Fruit fly (Drosophila melanogaster) whole organism, embryonic: ENCODE results near the gene CG32440.

Experiments used
- Abd-B ChIP-seq: fragments of 200-800 bp; sonication (Bioruptor generic); optimal IDR thresholded peaks from 2 replicates; lab custom pipeline; 2018; ENCODE audit warnings: missing biosample characterization, mild to moderate bottlenecking, missing genetic modification characterization, moderate library complexity
- B-H2 ChIP-seq: fragments of 200-800 bp; sonication (Bioruptor generic); optimal IDR thresholded peaks from 2 replicates; lab custom pipeline; 2018; ENCODE audit warnings: missing biosample characterization, mild to moderate bottlenecking, missing genetic modification characterization
- CG13424 ChIP-seq: fragments of 200-800 bp; sonication (Bioruptor generic); optimal IDR thresholded peaks from 2 replicates; lab custom pipeline; 2019; ENCODE audit warnings: missing biosample characterization, mild to moderate bottlenecking, missing genetic modification characterization, moderate library complexity
- CG13894 ChIP-seq: fragments of 200-800 bp; sonication (Bioruptor generic); optimal IDR thresholded peaks from 3 replicates; lab custom pipeline; 2018; ENCODE audit warnings: missing biosample characterization, mild to moderate bottlenecking, missing genetic modification characterization, moderate library complexity
- CG14050 ChIP-seq: fragments of 200-800 bp; sonication (Bioruptor generic); IDR thresholded peaks from 3 replicates; pipeline ENCODE4 v1.3.6; 2022; ENCODE audit warnings: missing biosample characterization, missing genetic modification characterization
- CG17359 ChIP-seq: fragments of 200-800 bp; sonication (Bioruptor generic); optimal IDR thresholded peaks from 3 replicates; lab custom pipeline; 2018; ENCODE audit warnings: missing biosample characterization, mild to moderate bottlenecking, missing genetic modification characterization, moderate library complexity
- CG18619 ChIP-seq: fragments of 200-800 bp; sonication (Bioruptor generic); optimal IDR thresholded peaks from 3 replicates; lab custom pipeline; 2017; ENCODE audit warnings: missing biosample characterization, mild to moderate bottlenecking, missing genetic modification characterization
- CG2116 ChIP-seq: fragments of 200-800 bp; sonication (Bioruptor generic); optimal IDR thresholded peaks from 3 replicates; lab custom pipeline; 2018; ENCODE audit warnings: missing biosample characterization, mild to moderate bottlenecking, missing genetic modification characterization
- CG2129 ChIP-seq: fragments of 200-800 bp; sonication (Bioruptor generic); IDR thresholded peaks from 2 replicates; pipeline ENCODE4 v1.3.6; 2022; ENCODE audit warnings: missing biosample characterization, missing genetic modification characterization; ENCODE audit not compliant: partially characterized antibody
- CG33213 ChIP-seq: fragments of 200-800 bp; sonication (Bioruptor generic); optimal IDR thresholded peaks from 3 replicates; lab custom pipeline; 2016; ENCODE audit warnings: missing biosample characterization, missing genetic modification characterization
- CG3847 ChIP-seq: fragments of 200-800 bp; sonication (Bioruptor generic); IDR thresholded peaks from 2 replicates; pipeline ENCODE4 v1.3.6; 2022; ENCODE audit warnings: missing biosample characterization, missing genetic modification characterization
- CG42726 ChIP-seq: fragments of 200-800 bp; sonication (Bioruptor generic); IDR thresholded peaks from 2 replicates; pipeline ENCODE4 v1.3.6; 2022; ENCODE audit warnings: missing biosample characterization, missing genetic modification characterization; ENCODE audit not compliant: partially characterized antibody
- CG4854 ChIP-seq: fragments of 200-800 bp; sonication (Bioruptor generic); optimal IDR thresholded peaks from 2 replicates; lab custom pipeline; 2016; ENCODE audit warnings: missing biosample characterization, missing genetic modification characterization, inconsistent platforms
- CG7839 ChIP-seq: fragments of 200-800 bp; sonication (Bioruptor generic); optimal IDR thresholded peaks from 3 replicates; lab custom pipeline; 2018; ENCODE audit warnings: missing biosample characterization, mild to moderate bottlenecking, missing genetic modification characterization, moderate library complexity
- CG8281 ChIP-seq: fragments of 200-800 bp; sonication (Bioruptor generic); optimal IDR thresholded peaks from 2 replicates; lab custom pipeline; 2018; ENCODE audit warnings: missing biosample characterization, mild to moderate bottlenecking, missing genetic modification characterization, moderate library complexity
- CG8478 ChIP-seq: fragments of >200 bp; optimal IDR thresholded peaks from 2 replicates; lab custom pipeline; 2018
- CG9727 ChIP-seq: fragments of 200-800 bp; sonication (Bioruptor generic); optimal IDR thresholded peaks from 3 replicates; lab custom pipeline; 2017; ENCODE audit warnings: missing biosample characterization, mild to moderate bottlenecking, missing genetic modification characterization
- CG9817 ChIP-seq: fragments of 200-800 bp; sonication (Bioruptor generic); optimal IDR thresholded peaks from 2 replicates; lab custom pipeline; 2018; ENCODE audit warnings: missing biosample characterization, mild to moderate bottlenecking, missing genetic modification characterization, moderate library complexity
- CG9932 ChIP-seq: fragments of 200-800 bp; sonication (Bioruptor generic); IDR thresholded peaks from 2 replicates; pipeline ENCODE4 v1.3.6; 2022; ENCODE audit warnings: missing biosample characterization, missing genetic modification characterization
- Doc2 ChIP-seq: fragments of 200-800 bp; sonication (Bioruptor generic); IDR thresholded peaks from 2 replicates; pipeline ENCODE4 v1.3.6; 2022; ENCODE audit warnings: missing biosample characterization, missing genetic modification characterization
- Dref ChIP-seq: fragments of 200-800 bp; sonication (Bioruptor generic); IDR thresholded peaks from 2 replicates; pipeline ENCODE4 v1.3.6; 2022; ENCODE audit warnings: missing biosample characterization, missing genetic modification characterization
- Ets97D ChIP-seq: fragments of 200-800 bp; sonication (Bioruptor generic); optimal IDR thresholded peaks from 3 replicates; lab custom pipeline; 2016; ENCODE audit warnings: missing biosample characterization, missing genetic modification characterization
- Gug ChIP-seq: fragments of 200-800 bp; sonication (Bioruptor generic); IDR thresholded peaks from 4 replicates; pipeline ENCODE4 v1.3.6; 2022; ENCODE audit warnings: missing biosample characterization, missing genetic modification characterization
- HLHmδ ChIP-seq: fragments of 200-800 bp; sonication (Bioruptor generic); optimal IDR thresholded peaks from 2 replicates; lab custom pipeline; 2018; ENCODE audit warnings: missing biosample characterization, mild to moderate bottlenecking, missing genetic modification characterization, moderate library complexity
- HmgZ ChIP-seq: fragments of 200-800 bp; sonication (Bioruptor generic); optimal IDR thresholded peaks from 2 replicates; lab custom pipeline; 2018; ENCODE audit warnings: missing biosample characterization, mild to moderate bottlenecking, missing genetic modification characterization
- Hr51 ChIP-seq, 2 experiments: fragments of 200-800 bp; sonication (Bioruptor generic); optimal IDR thresholded peaks; 2 replicates in 1 of 2; 3 replicates in 1 of 2; lab custom pipeline; 2016 to 2018; ENCODE audit warnings: missing biosample characterization in 2 of 2, missing genetic modification characterization in 2 of 2, mild to moderate bottlenecking in 1 of 2, moderate library complexity in 1 of 2
- Xrp1 ChIP-seq: fragments of 200-800 bp; sonication (Bioruptor generic); IDR thresholded peaks from 2 replicates; pipeline ENCODE4 v1.3.6; 2022; ENCODE audit warnings: missing biosample characterization, missing genetic modification characterization
- ash1 ChIP-seq: fragments of 200-800 bp; sonication (Bioruptor generic); optimal IDR thresholded peaks from 2 replicates; lab custom pipeline; 2018; ENCODE audit warnings: missing biosample characterization, mild to moderate bottlenecking, missing genetic modification characterization
- bigmax ChIP-seq: fragments of 200-800 bp; sonication (Bioruptor generic); optimal IDR thresholded peaks from 2 replicates; lab custom pipeline; 2018; ENCODE audit warnings: missing biosample characterization, mild to moderate bottlenecking, missing genetic modification characterization
- cad ChIP-seq: fragments of >200 bp; optimal IDR thresholded peaks from 2 replicates; lab custom pipeline; 2017; ENCODE audit warnings: missing biosample characterization, missing genetic modification characterization
- ci ChIP-seq: fragments of 200-800 bp; sonication (Bioruptor generic); IDR thresholded peaks from 3 replicates; pipeline ENCODE4 v1.3.6; 2022; ENCODE audit warnings: missing biosample characterization, missing genetic modification characterization
- fd3F ChIP-seq: fragments of 200-800 bp; sonication (Bioruptor generic); optimal IDR thresholded peaks from 2 replicates; lab custom pipeline; 2018; ENCODE audit warnings: missing biosample characterization, mild to moderate bottlenecking, missing genetic modification characterization, moderate library complexity
- grau ChIP-seq: fragments of 200-800 bp; optimal IDR thresholded peaks from 3 replicates; lab custom pipeline; 2019; ENCODE audit warnings: missing biosample characterization, mild to moderate bottlenecking, missing genetic modification characterization, moderate library complexity
- gro ChIP-seq: fragments of 200-800 bp; sonication (Bioruptor generic); optimal IDR thresholded peaks from 2 replicates; lab custom pipeline; 2016; ENCODE audit warnings: missing biosample characterization, missing genetic modification characterization
- hb ChIP-seq: fragments of 200-800 bp; sonication (Bioruptor generic); IDR thresholded peaks from 3 replicates; pipeline ENCODE4 v1.3.6; 2022; ENCODE audit warnings: missing biosample characterization, missing genetic modification characterization; ENCODE audit not compliant: partially characterized antibody
- hth ChIP-seq: fragments of >200 bp; optimal IDR thresholded peaks from 2 replicates; lab custom pipeline; 2017; ENCODE audit warnings: inconsistent platforms
- insv ChIP-seq, 2 experiments: fragments of 200-800 bp; sonication (Bioruptor generic); optimal IDR thresholded peaks; 3 replicates each; lab custom pipeline; 2016 to 2018; ENCODE audit warnings: missing biosample characterization in 2 of 2, missing genetic modification characterization in 2 of 2
- inv ChIP-seq: fragments of 200-800 bp; sonication (Bioruptor generic); IDR thresholded peaks from 2 replicates; pipeline ENCODE4 v1.3.6; 2022; ENCODE audit warnings: missing biosample characterization, missing genetic modification characterization; ENCODE audit not compliant: partially characterized antibody
- lbe ChIP-seq: fragments of 200-800 bp; sonication (Bioruptor generic); optimal IDR thresholded peaks from 2 replicates; lab custom pipeline; 2016; ENCODE audit warnings: missing biosample characterization, mild to moderate bottlenecking, missing genetic modification characterization
- lilli ChIP-seq: fragments of 200-800 bp; sonication (Bioruptor generic); optimal IDR thresholded peaks from 3 replicates; lab custom pipeline; 2016; ENCODE audit warnings: missing biosample characterization, missing genetic modification characterization
- luna ChIP-seq: fragments of 200-800 bp; sonication (Bioruptor generic); optimal IDR thresholded peaks from 2 replicates; lab custom pipeline; 2016; ENCODE audit warnings: missing biosample characterization, missing genetic modification characterization
- nerfin-2 ChIP-seq: fragments of 200-800 bp; sonication (Bioruptor generic); IDR thresholded peaks from 2 replicates; pipeline ENCODE4 v1.3.6; 2022; ENCODE audit warnings: missing biosample characterization, missing genetic modification characterization; ENCODE audit not compliant: partially characterized antibody
- p53 ChIP-seq: fragments of 200-800 bp; sonication (Bioruptor generic); optimal IDR thresholded peaks from 2 replicates; lab custom pipeline; 2016; ENCODE audit warnings: missing biosample characterization, missing genetic modification characterization
- pros ChIP-seq: fragments of 200-800 bp; sonication (Bioruptor generic); optimal IDR thresholded peaks from 3 replicates; lab custom pipeline; 2019; ENCODE audit warnings: missing biosample characterization, mild to moderate bottlenecking, missing genetic modification characterization, moderate library complexity
- sob ChIP-seq: fragments of 200-800 bp; sonication (Bioruptor generic); IDR thresholded peaks from 2 replicates; pipeline ENCODE4 v1.3.6; 2022; ENCODE audit warnings: missing biosample characterization, missing genetic modification characterization
- tin ChIP-seq: fragments of 200-800 bp; sonication (Bioruptor generic); optimal IDR thresholded peaks from 3 replicates; lab custom pipeline; 2016; ENCODE audit warnings: missing biosample characterization, missing genetic modification characterization
- trem ChIP-seq: fragments of 200-800 bp; optimal IDR thresholded peaks from 3 replicates; lab custom pipeline; 2019; ENCODE audit warnings: missing biosample characterization, mild to moderate bottlenecking, missing genetic modification characterization, moderate library complexity

Gene CG32440

DNA sequence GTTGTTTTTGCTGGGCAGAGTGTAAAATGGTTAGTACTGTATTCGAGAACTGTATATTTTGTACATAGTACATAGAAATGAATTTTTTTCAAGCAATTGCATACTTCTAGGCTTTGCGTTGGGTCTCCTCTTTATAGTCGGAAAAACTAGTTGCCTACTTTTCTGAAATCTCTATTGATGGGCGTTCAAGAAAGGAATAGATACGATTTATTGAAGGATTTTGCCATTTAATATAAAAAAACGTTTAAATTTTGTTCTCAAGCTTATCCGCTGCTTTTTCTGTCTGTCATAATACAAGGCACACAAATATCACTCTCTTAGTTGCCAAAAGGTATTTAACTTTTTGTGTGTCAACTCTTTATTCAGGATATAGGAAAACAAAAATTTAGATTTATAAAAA, at the start of gene CG32440:
TSS of gene CG32440 (plus strand) at position 301 of the 400 bp plus-strand sequence.
- no peak for TF ChIP-seq p53 (GFP tag; lab: Kevin White, UChicago)
- TF ChIP-seq CG8281 = no peak
- no peak for TF ChIP-seq ash1 (GFP tag; lab: Kevin White, UChicago)
- TF ChIP-seq Xrp1 (GFP tag; lab: Robert Waterston, UW) = no peak
- no peak for TF ChIP-seq cad

DNA sequence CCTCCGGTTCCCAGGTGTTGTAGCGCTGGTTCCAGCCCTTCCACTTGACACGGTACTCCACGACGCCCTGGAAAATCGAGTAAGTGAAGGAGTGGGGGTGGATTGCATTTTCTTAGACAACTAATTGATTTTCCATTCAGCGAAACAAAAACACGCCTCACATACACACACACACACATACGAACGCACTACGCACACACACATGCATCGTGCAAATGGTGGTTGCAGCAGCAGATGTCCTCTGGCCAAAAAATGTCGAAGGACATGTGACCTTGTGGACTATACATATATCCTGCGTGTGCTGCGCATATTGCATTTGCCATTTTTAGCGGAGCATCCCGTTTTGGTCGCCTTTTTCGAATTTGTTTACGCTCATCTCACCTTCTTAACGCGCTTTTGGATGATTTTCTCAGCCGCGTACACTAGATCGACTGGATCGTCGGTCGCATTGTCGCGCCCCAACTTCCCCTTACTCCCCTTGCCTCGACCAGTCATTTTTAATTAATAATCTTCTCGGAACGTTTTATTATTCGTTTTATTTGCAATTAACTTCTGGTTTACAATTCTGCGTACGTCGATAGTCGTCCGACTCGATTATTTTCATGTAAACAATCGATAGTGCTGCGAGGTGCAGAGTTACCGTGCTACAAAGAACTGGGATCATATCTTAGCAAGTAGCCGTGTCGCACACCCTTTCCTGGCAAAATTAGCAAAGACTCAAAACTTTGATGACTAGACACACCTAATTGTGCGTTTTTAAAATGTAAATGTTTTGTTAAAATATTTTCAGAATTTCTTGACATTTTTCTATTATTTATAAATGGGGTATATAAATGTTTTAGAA, 42.3 kb upstream of the CG32440 start, which contains the start of gene Pc:
TSS of gene Pc (minus strand) at position 605 of the 844 bp plus-strand sequence.
- TF ChIP-seq luna (GFP tag; lab: Kevin White, UChicago) (no peak), grau (tag; lab: Kevin White, UChicago) (peak; percentile 17), Hr51 (GFP tag; optimal IDR thresholded peaks at IDR 0.05; lab: Kevin White, UChicago) (peak in 1 of 2 experiments; percentile 44), B-H2 (GFP tag; lab: Kevin White, UChicago) (peak; percentile 22), inv (GFP tag; lab: Robert Waterston, UW) (peak; percentile 83), HmgZ (peak; percentile 68), CG42726 (peak; percentile 95), hb (GFP tag; lab: Robert Waterston, UW) (peak; percentile 82; the same call in 2 of the 3 replicates), HLHmδ (no peak), CG13424 (tag; lab: Kevin White, UChicago) (peak; percentile 5), sob (GFP tag; lab: Robert Waterston, UW) (peak; percentile 48; the same call in 1 of the 2 replicates), CG14050 (GFP tag; lab: Robert Waterston, UW) (no peak), gro (GFP tag; lab: Kevin White, UChicago) (peak; percentile 63), nerfin-2 (GFP tag; lab: Robert Waterston, UW) (peak; percentile 84), CG18619 (GFP tag; lab: Kevin White, UChicago) (no peak), lilli (GFP tag; lab: Kevin White, UChicago) (peak; percentile 3), hth (lab: Kevin White, UChicago) (no peak), Abd-B (GFP tag; lab: Kevin White, UChicago) (no peak), CG8478 (peak; percentile 65), CG2129 (GFP tag; lab: Robert Waterston, UW) (peak; percentile 60), CG4854 (GFP tag; lab: Kevin White, UChicago) (peak; percentile 25), bigmax (GFP tag; lab: Kevin White, UChicago) (no peak), CG2116 (GFP tag; lab: Kevin White, UChicago) (peak; percentile 90), CG9817 (peak; percentile 23), ci (peak; percentile 59; the same call in 2 of the 3 replicates), CG17359 (tag; lab: Kevin White, UChicago) (no peak), CG7839 (tag; lab: Kevin White, UChicago) (peak; percentile 9), tin (no peak), Dref (peak; percentile 97), Ets97D (GFP tag; lab: Kevin White, UChicago) (peak; percentile 88), pros (GFP tag; lab: Kevin White, UChicago) (peak; percentile 60), CG33213 (peak; percentile 78), insv (GFP tag; optimal IDR thresholded peaks at IDR 0.05; lab: Kevin White, UChicago) (no peak), CG3847 (peak; percentile 69), Doc2 (GFP tag; lab: Robert Waterston, UW) (no peak), p53 (GFP tag; lab: Kevin White, UChicago) (peak; percentile 59), lbe (GFP tag; lab: Kevin White, UChicago) (no peak), CG9932 (GFP tag; lab: Robert Waterston, UW) (peak; percentile 46), CG9727 (GFP tag; lab: Kevin White, UChicago) (no peak), Gug (GFP tag; lab: Robert Waterston, UW) (no peak), CG13894 (tag; lab: Kevin White, UChicago) (peak; percentile 55), fd3F (no peak), trem (peak; percentile 73)
